Fruit fly (Drosophila melanogaster) whole organism, adult: ENCODE results near the gene CG10681.
A peak's percentile ranks its signal among the peaks of the same experiment; 100 is the strongest.

ENCODE experiments used
- CG11617 ChIP-seq: fragments of 200-800 bp; sonication (Bioruptor generic); optimal IDR thresholded peaks from 2 replicates; lab custom pipeline; 2017; ENCODE audit warnings: mild to moderate bottlenecking, missing biosample characterization, missing genetic modification reagents, missing genetic modification characterization
- CG12768 ChIP-seq: fragments of 200-800 bp; sonication (Bioruptor generic); optimal IDR thresholded peaks from 2 replicates; lab custom pipeline; 2017; ENCODE audit warnings: missing biosample characterization, missing genetic modification characterization, mild to moderate bottlenecking, moderate library complexity, missing genetic modification reagents
- CG14711 ChIP-seq: fragments of 200-800 bp; sonication (Bioruptor generic); optimal IDR thresholded peaks from 2 replicates; lab custom pipeline; 2018; ENCODE audit warnings: missing biosample characterization, mild to moderate bottlenecking, missing genetic modification characterization, moderate library complexity
- CG1620 ChIP-seq: fragments of 200-800 bp; sonication (Bioruptor generic); optimal IDR thresholded peaks from 2 replicates; lab custom pipeline; 2016; ENCODE audit warnings: missing biosample characterization, missing genetic modification characterization
- CG33017 ChIP-seq: fragments of 200-800 bp; sonication (Bioruptor generic); optimal IDR thresholded peaks from 2 replicates; lab custom pipeline; 2018; ENCODE audit warnings: missing biosample characterization, mild to moderate bottlenecking, missing genetic modification characterization, moderate library complexity
- CG5204 ChIP-seq: fragments of 200-800 bp; sonication (Bioruptor generic); optimal IDR thresholded peaks from 2 replicates; lab custom pipeline; 2016; ENCODE audit warnings: missing biosample characterization, missing genetic modification characterization
- CG7045 ChIP-seq: fragments of 200-800 bp; sonication (Bioruptor generic); optimal IDR thresholded peaks from 2 replicates; lab custom pipeline; 2017; ENCODE audit warnings: missing biosample characterization, mild to moderate bottlenecking, missing genetic modification characterization
- CG7101 ChIP-seq: fragments of 200-800 bp; sonication (Bioruptor generic); optimal IDR thresholded peaks from 2 replicates; lab custom pipeline; 2018; ENCODE audit warnings: missing biosample characterization, mild to moderate bottlenecking, missing genetic modification characterization, moderate library complexity
- Clk ChIP-seq: fragments of 200-800 bp; sonication (Bioruptor generic); optimal IDR thresholded peaks from 2 replicates; lab custom pipeline; 2017; ENCODE audit warnings: missing biosample characterization, missing genetic modification characterization
- Crg-1 ChIP-seq: fragments of 200-800 bp; sonication (Bioruptor generic); optimal IDR thresholded peaks from 2 replicates; lab custom pipeline; 2016; ENCODE audit warnings: missing biosample characterization, missing genetic modification characterization
- Hr96 ChIP-seq: fragments of 200-800 bp; sonication (Bioruptor generic); optimal IDR thresholded peaks from 2 replicates; lab custom pipeline; 2016; ENCODE audit warnings: missing biosample characterization, missing genetic modification characterization
- Mnt ChIP-seq: fragments of 200-800 bp; sonication (Bioruptor generic); optimal IDR thresholded peaks from 2 replicates; lab custom pipeline; 2016; ENCODE audit warnings: missing biosample characterization, mild to moderate bottlenecking, missing genetic modification characterization
- bab1 ChIP-seq: fragments of 200-800 bp; sonication (Bioruptor generic); optimal IDR thresholded peaks from 3 replicates; lab custom pipeline; 2019; ENCODE audit warnings: missing biosample characterization, mild to moderate bottlenecking, missing genetic modification characterization, moderate library complexity
- cic ChIP-seq: fragments of 200-800 bp; sonication (Bioruptor generic); optimal IDR thresholded peaks from 2 replicates; lab custom pipeline; 2017; ENCODE audit warnings: missing biosample characterization, mild to moderate bottlenecking, missing genetic modification characterization, moderate library complexity
- cnc ChIP-seq, 2 experiments: fragments of >200 bp; optimal IDR thresholded peaks; 2 replicates each; lab custom pipeline; 2017
- kay ChIP-seq: fragments of 200-800 bp; sonication (Bioruptor generic); peaks from one replicate; lab custom pipeline; 2016; ENCODE audit warnings: missing biosample characterization, missing genetic modification characterization, borderline replicate concordance
- ovo ChIP-seq: fragments of 200-800 bp; sonication (Bioruptor generic); optimal IDR thresholded peaks from 2 replicates; lab custom pipeline; 2016; ENCODE audit warnings: missing biosample characterization, missing genetic modification characterization
- pad ChIP-seq: fragments of 200-800 bp; sonication (Bioruptor generic); optimal IDR thresholded peaks from 3 replicates; lab custom pipeline; 2017; ENCODE audit warnings: missing biosample characterization, missing genetic modification characterization, mild to moderate bottlenecking, moderate library complexity, missing genetic modification reagents
- tj ChIP-seq: fragments of 200-800 bp; sonication (Bioruptor generic); optimal IDR thresholded peaks from 3 replicates; lab custom pipeline; 2017; ENCODE audit warnings: missing biosample characterization, mild to moderate bottlenecking, missing genetic modification characterization, moderate library complexity
- toe ChIP-seq: fragments of 200-800 bp; sonication (Bioruptor generic); optimal IDR thresholded peaks from 2 replicates; lab custom pipeline; 2016; ENCODE audit warnings: missing biosample characterization, missing genetic modification characterization

The CG10681 gene

DNA sequence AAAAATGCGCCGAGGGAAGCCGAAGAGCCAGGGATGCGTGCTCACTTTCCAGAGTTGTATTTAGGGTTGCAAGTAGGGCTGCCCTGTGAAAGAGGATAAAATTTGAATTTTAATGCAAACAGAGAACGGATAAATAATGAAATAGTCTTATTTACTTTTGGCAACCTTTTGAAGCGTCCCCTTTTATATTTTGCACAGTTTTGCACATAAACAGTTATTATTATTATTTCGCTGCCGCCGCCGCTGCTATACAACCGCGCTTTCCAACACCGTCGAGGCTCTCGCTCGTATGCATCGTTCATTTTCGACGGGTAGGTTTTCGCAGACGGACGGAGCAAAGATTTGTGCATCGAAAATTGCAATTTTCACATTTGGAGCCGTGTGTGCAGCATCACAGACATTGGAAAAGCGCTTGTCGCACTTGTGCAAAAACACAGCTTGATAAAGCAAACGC is 13.5 kb downstream of the CG10681 start, which contains the start of the genes sti and tral:
TSS of gene sti (minus strand) at position 54 of the 454 bp plus-strand sequence.
TSS of gene tral (plus strand) at position 298 of the 454 bp plus-strand sequence.
- peak; percentile 93 for TF ChIP-seq Crg-1 (GFP tag; lab: Kevin White, UChicago)
- TF ChIP-seq CG12768, result peak; percentile 94
- peak; percentile 100 for TF ChIP-seq CG14711 (tag; lab: Kevin White, UChicago)
- peak; percentile 93 for TF ChIP-seq Clk (GFP tag; lab: Kevin White, UChicago)
- peak; percentile 97 for TF ChIP-seq CG1620
- peak; percentile 78 for TF ChIP-seq cic (GFP tag; lab: Kevin White, UChicago)
- TF ChIP-seq CG33017 (tag; lab: Kevin White, UChicago), result peak; percentile 78
- TF ChIP-seq Mnt (GFP tag; lab: Kevin White, UChicago), result peak; percentile 91
- TF ChIP-seq CG7045 (GFP tag; lab: Kevin White, UChicago), result peak; percentile 89
- TF ChIP-seq toe (GFP tag; lab: Kevin White, UChicago), result peak; percentile 98
- peak; percentile 90 for TF ChIP-seq CG7101
- no peak for TF ChIP-seq kay
- TF ChIP-seq pad (GFP tag; lab: Kevin White, UChicago), result peak; percentile 86
- TF ChIP-seq cnc (optimal IDR thresholded peaks at IDR 0.05; lab: Kevin White, UChicago), result no peak
- TF ChIP-seq tj (GFP tag; lab: Kevin White, UChicago), result peak; percentile 77
- TF ChIP-seq Hr96 (GFP tag; lab: Kevin White, UChicago), result peak; percentile 97
- peak; percentile 94 for TF ChIP-seq ovo
- TF ChIP-seq CG11617, result peak; percentile 90
- TF ChIP-seq CG5204 (GFP tag; lab: Kevin White, UChicago), result peak; percentile 97
- TF ChIP-seq bab1 (GFP tag; lab: Kevin White, UChicago), result peak; percentile 91

DNA sequence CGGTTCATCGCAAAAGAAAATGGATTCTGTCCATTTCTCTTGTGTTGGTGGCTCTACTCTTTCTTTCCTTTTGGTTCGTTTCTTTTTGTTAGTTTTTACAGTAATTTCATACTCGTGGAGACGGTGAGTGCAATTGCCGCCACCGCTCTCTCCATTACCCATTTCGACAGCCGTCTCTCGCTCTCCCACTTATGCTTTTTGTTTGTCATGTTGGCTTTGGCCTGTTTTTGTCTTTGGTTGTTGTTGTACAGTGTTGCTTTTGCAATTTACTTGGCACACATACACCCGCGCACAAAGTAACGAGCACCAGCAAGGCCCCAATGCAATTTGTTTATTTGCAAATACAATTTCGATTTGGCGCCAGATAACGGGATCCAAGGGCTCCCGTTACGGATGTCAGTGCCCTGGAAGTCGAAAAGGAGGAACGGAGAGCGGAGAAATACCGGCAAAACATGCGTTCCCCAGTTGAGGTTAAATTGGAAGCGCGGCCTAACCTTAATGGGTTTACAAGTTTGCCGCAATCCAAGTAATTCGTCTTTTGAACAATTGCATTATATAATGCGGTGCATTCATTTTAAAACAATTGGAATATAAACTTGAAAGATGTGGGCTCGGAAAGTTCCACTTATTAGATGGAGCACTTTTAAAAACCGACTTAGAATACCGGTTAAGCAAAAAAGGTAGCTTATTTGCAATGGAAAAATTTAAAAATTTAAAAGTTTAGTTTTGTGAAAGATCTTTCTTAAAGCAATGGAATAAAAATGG is 14.6 kb downstream of the CG10681 start:
- TF ChIP-seq toe (GFP tag; lab: Kevin White, UChicago), result no peak
- peak; percentile 12 for TF ChIP-seq CG7045 (GFP tag; lab: Kevin White, UChicago)
- peak; percentile 99 for TF ChIP-seq ovo
- no peak for TF ChIP-seq CG5204 (GFP tag; lab: Kevin White, UChicago)
- TF ChIP-seq cic (GFP tag; lab: Kevin White, UChicago), result peak; percentile 34
- TF ChIP-seq bab1 (GFP tag; lab: Kevin White, UChicago), result peak; percentile 10
- TF ChIP-seq CG12768, result no peak
- peak; percentile 81 for TF ChIP-seq pad (GFP tag; lab: Kevin White, UChicago)
- no peak for TF ChIP-seq CG1620
- no peak for TF ChIP-seq Crg-1 (GFP tag; lab: Kevin White, UChicago)
- TF ChIP-seq Mnt (GFP tag; lab: Kevin White, UChicago), result peak; percentile 37
- no peak for TF ChIP-seq Hr96 (GFP tag; lab: Kevin White, UChicago)
- TF ChIP-seq CG7101, result no peak
- no peak for TF ChIP-seq CG14711 (tag; lab: Kevin White, UChicago)
- TF ChIP-seq cnc (optimal IDR thresholded peaks at IDR 0.05; lab: Kevin White, UChicago), result peak; percentile 72 to 77
- TF ChIP-seq CG11617, result no peak
- TF ChIP-seq tj (GFP tag; lab: Kevin White, UChicago), result no peak
- TF ChIP-seq Clk (GFP tag; lab: Kevin White, UChicago), result no peak

DNA sequence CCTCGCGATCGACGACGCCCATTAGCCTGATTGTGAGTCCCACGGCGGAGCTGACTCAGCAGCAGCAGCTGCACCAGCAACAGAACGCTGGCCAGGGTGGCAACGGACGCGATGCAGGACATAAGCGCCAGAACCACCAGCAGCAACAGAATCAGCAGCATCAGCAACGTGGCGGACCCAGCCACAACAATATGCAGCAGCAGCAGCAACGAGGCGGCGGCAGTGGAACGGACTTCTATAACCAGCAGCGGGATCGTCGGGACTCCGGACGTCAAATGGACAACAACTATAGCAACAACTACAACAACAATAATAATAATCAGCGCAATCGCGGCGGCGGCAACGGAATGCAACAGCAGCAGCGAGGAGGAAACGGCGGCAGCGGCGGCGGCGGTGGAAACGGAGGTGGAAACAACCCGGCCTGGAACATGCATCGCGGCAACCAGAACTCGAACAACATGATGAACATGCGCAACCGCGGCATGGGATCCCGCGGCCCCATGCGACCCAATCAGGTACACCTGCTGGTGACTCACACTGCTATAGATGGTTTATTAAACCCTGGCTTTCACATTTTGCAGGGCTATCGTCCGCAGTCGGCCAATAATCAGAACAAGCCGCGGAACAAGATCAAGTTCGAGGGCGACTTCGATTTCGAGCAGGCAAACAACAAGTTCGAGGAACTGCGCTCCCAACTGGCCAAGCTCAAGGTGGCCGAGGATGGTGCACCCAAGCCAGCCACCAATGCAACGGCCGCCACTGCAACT is 16.3 kb downstream of the CG10681 start:
- TF ChIP-seq CG33017 (tag; lab: Kevin White, UChicago) (no peak), CG7045 (GFP tag; lab: Kevin White, UChicago) (no peak), cic (GFP tag; lab: Kevin White, UChicago) (no peak), ovo (no peak), Hr96 (GFP tag; lab: Kevin White, UChicago) (no peak), bab1 (GFP tag; lab: Kevin White, UChicago) (no peak), CG12768 (peak; percentile 57), CG7101 (no peak), cnc (optimal IDR thresholded peaks at IDR 0.05; lab: Kevin White, UChicago) (no peak), pad (GFP tag; lab: Kevin White, UChicago) (peak; percentile 2), toe (GFP tag; lab: Kevin White, UChicago) (no peak), tj (GFP tag; lab: Kevin White, UChicago) (no peak), kay (no peak), CG5204 (GFP tag; lab: Kevin White, UChicago) (no peak), Clk (GFP tag; lab: Kevin White, UChicago) (peak; percentile 18), CG11617 (no peak), CG1620 (no peak), Mnt (GFP tag; lab: Kevin White, UChicago) (no peak), Crg-1 (GFP tag; lab: Kevin White, UChicago) (no peak), CG14711 (tag; lab: Kevin White, UChicago) (no peak)

dm6 chr3L:12519315-12519714 is 18.0 kb downstream of the CG10681 start:
- TF ChIP-seq CG12768 (no peak), Hr96 (GFP tag; lab: Kevin White, UChicago) (no peak), cic (GFP tag; lab: Kevin White, UChicago) (peak; percentile 83), CG7045 (GFP tag; lab: Kevin White, UChicago) (no peak), tj (GFP tag; lab: Kevin White, UChicago) (no peak), Mnt (GFP tag; lab: Kevin White, UChicago) (peak; percentile 73)

DNA sequence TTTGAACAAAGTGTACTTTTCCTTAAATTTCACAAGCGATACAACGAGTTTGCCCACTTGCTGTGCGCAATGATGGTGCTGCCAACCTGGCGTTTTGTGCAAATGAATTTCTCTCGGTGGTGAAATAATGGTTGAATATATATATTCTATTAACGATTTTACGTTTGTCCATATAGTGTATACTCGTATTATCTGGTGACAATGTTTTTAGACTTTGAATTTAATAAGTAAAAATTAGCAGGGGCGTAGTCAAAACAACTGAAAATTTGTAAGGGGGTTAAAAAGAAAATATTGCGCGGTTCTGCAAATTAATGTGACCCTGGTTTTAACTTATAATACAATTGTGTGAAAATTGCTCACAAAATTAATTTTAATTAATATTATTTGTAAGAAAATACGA is 22.6 kb downstream of the CG10681 start, which contains the start of the genes ver and Gcn5:
TSS of gene ver (plus strand) at position 47 of the 400 bp plus-strand sequence.
TSS of gene Gcn5 (minus strand) at position 74 of the 400 bp plus-strand sequence.
- no peak for TF ChIP-seq kay
- TF ChIP-seq CG14711 (tag; lab: Kevin White, UChicago), result peak; percentile 97
- peak; percentile 99 for TF ChIP-seq CG7045 (GFP tag; lab: Kevin White, UChicago)
- peak; percentile 98 for TF ChIP-seq CG33017 (tag; lab: Kevin White, UChicago)
- TF ChIP-seq CG7101, result peak; percentile 99
- peak; percentile 97 for TF ChIP-seq Clk (GFP tag; lab: Kevin White, UChicago)
- peak; percentile 94 for TF ChIP-seq ovo
- TF ChIP-seq CG5204 (GFP tag; lab: Kevin White, UChicago), result peak; percentile 97
- peak; percentile 96 for TF ChIP-seq bab1 (GFP tag; lab: Kevin White, UChicago)
- peak; percentile 99 for TF ChIP-seq CG12768
- TF ChIP-seq Hr96 (GFP tag; lab: Kevin White, UChicago), result peak; percentile 94
- peak; percentile 97 for TF ChIP-seq Crg-1 (GFP tag; lab: Kevin White, UChicago)
- TF ChIP-seq Mnt (GFP tag; lab: Kevin White, UChicago), result peak; percentile 94
- TF ChIP-seq cic (GFP tag; lab: Kevin White, UChicago), result peak; percentile 90
- TF ChIP-seq pad (GFP tag; lab: Kevin White, UChicago), result peak; percentile 93
- TF ChIP-seq cnc (optimal IDR thresholded peaks at IDR 0.05; lab: Kevin White, UChicago), result no peak
- TF ChIP-seq toe (GFP tag; lab: Kevin White, UChicago), result peak; percentile 97
- peak; percentile 97 for TF ChIP-seq CG1620
- TF ChIP-seq tj (GFP tag; lab: Kevin White, UChicago), result peak; percentile 94
- peak; percentile 99 for TF ChIP-seq CG11617
